Fruit fly (Drosophila melanogaster): ENCODE data around the gene psd.

psd gene

dm6 chr2L:5974122-5974521 is 9.4 kb upstream of the psd start (continued):
- TF ChIP-seq Sox102F (GFP tag; optimal IDR thresholded peaks at IDR 0.05), result peak; percentile 40
- TF ChIP-seq Poxn (GFP tag; IDR thresholded peaks at IDR 0.05), result no peak
- TF ChIP-seq HmgZ (tag; optimal IDR thresholded peaks at IDR 0.05), result peak; percentile 56
- TF ChIP-seq CG3838 (GFP tag; optimal IDR thresholded peaks at IDR 0.05), result no peak
- peak; percentile 86 for TF ChIP-seq Vsx1 (GFP tag; optimal IDR thresholded peaks at IDR 0.05)
- TF ChIP-seq gt (GFP tag; IDR thresholded peaks at IDR 0.05), result no peak
- TF ChIP-seq CG15269 (tag; optimal IDR thresholded peaks at IDR 0.05), result peak; percentile 65
- TF ChIP-seq CG4617 (GFP tag; optimal IDR thresholded peaks at IDR 0.05; ENCODE audit: borderline replicate concordance), result no peak
- no peak for TF ChIP-seq inv (GFP tag; IDR thresholded peaks at IDR 0.05; ENCODE audit: partially characterized antibody)
- peak; percentile 61 for TF ChIP-seq CG2875 (GFP tag; optimal IDR thresholded peaks at IDR 0.05)
- TF ChIP-seq Doc3 (GFP tag; IDR thresholded peaks at IDR 0.05; ENCODE audit: partially characterized antibody), result no peak
- no peak for TF ChIP-seq stwl (tag; optimal IDR thresholded peaks at IDR 0.05)
- TF ChIP-seq org-1 (GFP tag; optimal IDR thresholded peaks at IDR 0.05), result peak; percentile 60
- peak; percentile 53 for TF ChIP-seq tap (tag; optimal IDR thresholded peaks at IDR 0.05)
- TF ChIP-seq Hsf (GFP tag; optimal IDR thresholded peaks at IDR 0.05), result no peak
- peak; percentile 76 for TF ChIP-seq Sox100B (GFP tag; optimal IDR thresholded peaks at IDR 0.05)
- TF ChIP-seq NK7.1 (GFP tag; optimal IDR thresholded peaks at IDR 0.05), result peak; percentile 9
- peak; percentile 31 for TF ChIP-seq exex (tag; optimal IDR thresholded peaks at IDR 0.05)
- TF ChIP-seq CG3065 (GFP tag; optimal IDR thresholded peaks at IDR 0.05), result no peak
- peak in 1 of 2 experiments; percentile 55 for TF ChIP-seq bsh (GFP tag; optimal IDR thresholded peaks at IDR 0.05)
- 0 out of 2 replicates have a peak, but pooled peaks have one; percentile 25 for TF ChIP-seq Ada2b (GFP tag; IDR thresholded peaks at IDR 0.05)
- peak; percentile 56 for TF ChIP-seq Blimp-1 (GFP tag; optimal IDR thresholded peaks at IDR 0.05)
- peak; percentile 7; the same call in 1 of the 2 replicates for TF ChIP-seq ttk (GFP tag; IDR thresholded peaks at IDR 0.05)
- peak; percentile 39; the same call in 1 of the 2 replicates for TF ChIP-seq ara (GFP tag; IDR thresholded peaks at IDR 0.05)
- TF ChIP-seq CG30020 (tag; optimal IDR thresholded peaks at IDR 0.05), result no peak
- no peak for TF ChIP-seq ase (GFP tag; IDR thresholded peaks at IDR 0.05)
- no peak for TF ChIP-seq Atf3 (GFP tag; optimal IDR thresholded peaks at IDR 0.05)
- TF ChIP-seq CG1024 (GFP tag; IDR thresholded peaks at IDR 0.05), result peak; percentile 45; the same call in 1 of the 2 replicates
- TF ChIP-seq CG1233 (GFP tag; optimal IDR thresholded peaks at IDR 0.05), result peak; percentile 82
- peak; percentile 76 for TF ChIP-seq CG3407 (GFP tag; optimal IDR thresholded peaks at IDR 0.05)
- peak; percentile 27 for TF ChIP-seq CG4854 (GFP tag; optimal IDR thresholded peaks at IDR 0.05)
- TF ChIP-seq lola (GFP tag; optimal IDR thresholded peaks at IDR 0.05), result peak in 1 of 3 experiments; percentile 19
- no peak for TF ChIP-seq NC2β (GFP tag; optimal IDR thresholded peaks at IDR 0.05)
- peak; percentile 28 for TF ChIP-seq CG12942 (GFP tag; optimal IDR thresholded peaks at IDR 0.05)
- TF ChIP-seq CG3726 (GFP tag; IDR thresholded peaks at IDR 0.05), result peak; percentile 31; the same call in 1 of the 3 replicates
- TF ChIP-seq CG13123 (GFP tag; optimal IDR thresholded peaks at IDR 0.05), result peak; percentile 58
- TF ChIP-seq CG1647 (GFP tag; optimal IDR thresholded peaks at IDR 0.05), result no peak
- TF ChIP-seq CG9817 (tag; optimal IDR thresholded peaks at IDR 0.05), result peak; percentile 40
- TF ChIP-seq CG6175 (GFP tag; IDR thresholded peaks at IDR 0.05), result peak; percentile 59; the same call in 1 of the 3 replicates
- TF ChIP-seq unpg (GFP tag; optimal IDR thresholded peaks at IDR 0.05), result peak; percentile 55
- 0 out of 3 replicates have a peak, but pooled peaks have one; percentile 52 for TF ChIP-seq CG2199 (GFP tag; IDR thresholded peaks at IDR 0.05)
- 0 out of 3 replicates have a peak, but pooled peaks have one; percentile 22 for TF ChIP-seq Optix (GFP tag; IDR thresholded peaks at IDR 0.05)
- no peak for TF ChIP-seq h (optimal IDR thresholded peaks at IDR 0.05)
- TF ChIP-seq scrt (GFP tag; optimal IDR thresholded peaks at IDR 0.05), result peak; percentile 63
- peak; percentile 14 for TF ChIP-seq ewg (GFP tag; optimal IDR thresholded peaks at IDR 0.05)
- TF ChIP-seq crol (GFP tag; IDR thresholded peaks at IDR 0.05), result no peak
- TF ChIP-seq her (GFP tag; optimal IDR thresholded peaks at IDR 0.05), result peak; percentile 27
- peak; percentile 45 for TF ChIP-seq NfI (GFP tag; optimal IDR thresholded peaks at IDR 0.05)
- peak; percentile 62 for TF ChIP-seq chm (GFP tag; IDR thresholded peaks at IDR 0.05)
- no peak for TF ChIP-seq Sin3A (optimal IDR thresholded peaks at IDR 0.05)
- peak; percentile 61 for TF ChIP-seq CG17912 (GFP tag; optimal IDR thresholded peaks at IDR 0.05)

Data from whole organism, embryonic.